Fruit fly (Drosophila melanogaster) whole organism, wandering third instar larva: ENCODE results near the gene tfc.

Source experiments
- CG32264 ChIP-seq: fragments of 200-800 bp; sonication (Bioruptor generic); optimal IDR thresholded peaks from 2 replicates; lab custom pipeline; 2016; ENCODE audit warnings: missing biosample characterization, missing genetic modification characterization
- Dif ChIP-seq: fragments of 200-275, 200-300 bp; sonication (Bioruptor generic); optimal IDR thresholded peaks from 2 replicates; lab custom pipeline; 2018; ENCODE audit warnings: missing biosample characterization, missing genetic modification characterization; ENCODE audit not compliant: partially characterized antibody
- GATAd ChIP-seq: sonication (Bioruptor generic); optimal IDR thresholded peaks from 2 replicates; lab custom pipeline; 2016; ENCODE audit warnings: missing biosample characterization, missing genetic modification characterization
- HLH106 ChIP-seq: fragments of 200-800 bp; optimal IDR thresholded peaks from 3 replicates; lab custom pipeline; 2019; ENCODE audit warnings: missing biosample characterization, mild to moderate bottlenecking, missing genetic modification characterization, moderate library complexity
- Hr78 ChIP-seq: fragments of >200 bp; optimal IDR thresholded peaks from 2 replicates; lab custom pipeline; 2017; ENCODE audit warnings: missing biosample characterization, missing genetic modification characterization
- Hr83 ChIP-seq: fragments of 200-300 bp; sonication (Bioruptor generic); optimal IDR thresholded peaks from 2 replicates; lab custom pipeline; 2016; ENCODE audit warnings: missing biosample characterization, mild to moderate bottlenecking, missing genetic modification characterization, moderate library complexity; ENCODE audit not compliant: poor library complexity, severe bottlenecking
- Myc ChIP-seq: fragments of >200 bp; optimal IDR thresholded peaks from 2 replicates; lab custom pipeline; 2017
- br ChIP-seq: fragments of 200-800 bp; sonication (Bioruptor generic); optimal IDR thresholded peaks from 2 replicates; lab custom pipeline; 2016; ENCODE audit warnings: missing biosample characterization, missing genetic modification characterization
- pan ChIP-seq: fragments of >200 bp; optimal IDR thresholded peaks from 2 replicates; lab custom pipeline; 2017
- psq ChIP-seq: fragments of 200-800 bp; sonication (Bioruptor generic); optimal IDR thresholded peaks from 3 replicates; lab custom pipeline; 2017; ENCODE audit warnings: missing biosample characterization, mild to moderate bottlenecking, missing genetic modification characterization, moderate library complexity
- rgr ChIP-seq: fragments of 200-800 bp; sonication (Bioruptor generic); optimal IDR thresholded peaks from 3 replicates; lab custom pipeline; 2016; ENCODE audit warnings: missing biosample characterization, mild to moderate bottlenecking, missing genetic modification characterization
- woc ChIP-seq: sonication (Bioruptor generic); optimal IDR thresholded peaks from 2 replicates; lab custom pipeline; 2016; ENCODE audit warnings: missing biosample characterization, mild to moderate bottlenecking, missing genetic modification characterization

DNA sequence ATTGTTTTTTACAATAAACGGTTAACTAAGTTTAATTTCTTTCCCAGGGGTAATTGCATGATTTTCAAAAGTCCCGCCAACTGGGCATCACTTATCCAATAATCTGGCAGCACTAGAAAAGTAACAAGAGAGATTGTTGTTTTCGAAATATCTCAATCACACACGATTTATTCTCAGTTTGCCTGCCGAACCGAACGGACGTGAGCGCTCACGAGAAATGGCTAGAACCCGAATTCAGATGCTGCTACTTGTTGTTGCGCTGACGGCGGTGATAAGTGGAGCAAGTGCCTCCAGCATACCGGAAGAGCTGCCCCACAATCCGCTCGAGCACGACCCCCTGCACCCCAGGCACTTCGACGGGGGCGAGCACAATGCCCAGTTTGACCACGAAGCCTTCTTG, 42.3 kb downstream of the tfc start, which contains the start of gene scf:
- TF ChIP-seq woc (GFP tag; lab: Kevin White, UChicago) (peak; percentile 4), HLH106 (tag; lab: Kevin White, UChicago) (no peak), Myc (peak; percentile 63), Dif (GFP tag; lab: Kevin White, UChicago) (peak; percentile 57), Hr83 (GFP tag; lab: Kevin White, UChicago) (no peak), br (GFP tag; lab: Kevin White, UChicago) (no peak), GATAd (GFP tag; lab: Kevin White, UChicago) (no peak), Hr78 (GFP tag; lab: Kevin White, UChicago) (no peak), rgr (no peak), CG32264 (GFP tag; lab: Kevin White, UChicago) (no peak), psq (GFP tag; lab: Kevin White, UChicago) (no peak), pan (lab: Kevin White, UChicago) (no peak)
